Worm (Caenorhabditis elegans): Measurements from ENCODE around the gene Y102A5C.40.

Gene Y102A5C.40

ce11 chrV:16973338-16973737, 13.6 kb downstream of the Y102A5C.40 start:
- TF ChIP-seq lin-15B (tag; optimal IDR thresholded peaks at IDR 0.05) (no peak), nhr-20 (tag; optimal IDR thresholded peaks at IDR 0.05) (no peak), unc-130 (tag; optimal IDR thresholded peaks at IDR 0.05) (no peak)

ce11 chrV:16972134-16972533, 14.8 kb downstream of the Y102A5C.40 start, which contains the start of gene srh-119:
Gene srh-119, plus strand, starts transcription at chrV:16972434.
- TF ChIP-seq mdl-1 (tag; optimal IDR thresholded peaks at IDR 0.05) (no peak), sptf-1 (tag; optimal IDR thresholded peaks at IDR 0.05) (no peak), tlp-1 (tag; optimal IDR thresholded peaks at IDR 0.05) (no peak), aha-1 (tag; optimal IDR thresholded peaks at IDR 0.05) (no peak), unc-86 (tag; optimal IDR thresholded peaks at IDR 0.05) (no peak), ceh-63 (GFP tag; optimal IDR thresholded peaks at IDR 0.05) (no peak), zip-4 (GFP tag; optimal IDR thresholded peaks at IDR 0.05) (no peak), ets-5 (GFP tag; IDR thresholded peaks at IDR 0.05) (no peak), nhr-90 (tag; optimal IDR thresholded peaks at IDR 0.05; ENCODE audit: poor library complexity) (no peak), unc-30 (tag; optimal IDR thresholded peaks at IDR 0.05) (no peak), sox-4 (tag; optimal IDR thresholded peaks at IDR 0.05) (no peak), skn-1 (tag; optimal IDR thresholded peaks at IDR 0.05) (no peak), nhr-237 (tag; optimal IDR thresholded peaks at IDR 0.05) (no peak), sup-37 (GFP tag; optimal IDR thresholded peaks at IDR 0.05) (no peak), fkh-10 (GFP tag; optimal IDR thresholded peaks at IDR 0.05) (no peak), nhr-11 (tag; optimal IDR thresholded peaks at IDR 0.05) (no peak)

ce11 chrV:16966636-16967035, 20.3 kb downstream of the Y102A5C.40 start, which contains the start of gene fbxa-90:
Gene fbxa-90, plus strand, starts transcription at chrV:16966814.
- TF ChIP-seq dpl-1 (GFP tag; optimal IDR thresholded peaks at IDR 0.05) (peak in 2 of 3 experiments; percentile 27 to 31), unc-86 (tag; optimal IDR thresholded peaks at IDR 0.05) (no peak), skn-1 (tag; optimal IDR thresholded peaks at IDR 0.05) (peak; percentile 15), efl-1 (optimal IDR thresholded peaks at IDR 0.05) (peak; percentile 29 to 64), efl-1 (GFP tag; optimal IDR thresholded peaks at IDR 0.05 in 1 of 2) (peak in 1 of 2 experiments; percentile 94), lin-35 (GFP tag; optimal IDR thresholded peaks at IDR 0.05) (peak in 1 of 2 experiments; percentile 54)

DNA sequence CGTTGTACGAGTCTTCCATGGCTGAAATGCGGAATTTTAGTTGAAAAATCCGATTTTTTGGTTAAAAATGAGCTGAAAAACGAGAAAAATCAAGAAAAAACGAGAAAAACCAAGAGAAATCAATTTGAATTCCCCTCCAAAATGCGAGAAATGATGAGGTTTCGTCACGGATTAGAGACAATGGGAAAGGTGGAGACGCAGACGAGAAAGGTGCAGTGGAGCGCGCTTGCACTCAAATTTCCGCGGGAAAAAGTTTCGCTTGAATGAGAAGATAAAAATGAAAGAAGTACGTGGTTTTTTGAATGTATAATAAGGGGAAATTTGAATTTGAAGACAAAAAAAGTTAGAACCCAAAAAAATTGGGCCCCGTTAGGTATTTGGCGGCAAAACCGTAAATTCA, 21.3 kb downstream of the Y102A5C.40 start, which contains the start of gene efl-1:
efl-1 (minus strand) TSS at position 21 of the 400 bp plus-strand sequence.
- TF ChIP-seq mdl-1 (tag; optimal IDR thresholded peaks at IDR 0.05) (peak in 1 of 2 experiments; percentile 78), pqm-1 (tag; optimal IDR thresholded peaks at IDR 0.05) (no peak), unc-98 (GFP tag; IDR thresholded peaks at IDR 0.05) (peak; percentile 77), unc-30 (tag; optimal IDR thresholded peaks at IDR 0.05) (no peak), fkh-4 (tag; optimal IDR thresholded peaks at IDR 0.05; ENCODE audit: borderline replicate concordance) (peak; percentile 68), ama-1 (optimal IDR thresholded peaks at IDR 0.05) (no peak), unc-62 (GFP tag; optimal IDR thresholded peaks at IDR 0.05) (peak; percentile 49), egl-13 (tag; optimal IDR thresholded peaks at IDR 0.05) (peak; percentile 90), lin-15B (tag; optimal IDR thresholded peaks at IDR 0.05) (peak; percentile 89), dsc-1 (tag; optimal IDR thresholded peaks at IDR 0.05) (peak; percentile 96), irx-1 (tag; optimal IDR thresholded peaks at IDR 0.05) (peak; percentile 91), pax-3 (tag; optimal IDR thresholded peaks at IDR 0.05) (peak; percentile 87), tlp-1 (tag; optimal IDR thresholded peaks at IDR 0.05) (no peak), lin-13 (GFP tag; optimal IDR thresholded peaks at IDR 0.05) (peak; percentile 91), alr-1 (tag; optimal IDR thresholded peaks at IDR 0.05; ENCODE audit: borderline replicate concordance) (no peak), ceh-82 (tag; optimal IDR thresholded peaks at IDR 0.05) (peak; percentile 80 to 96 (median 94)), egl-27 (tag; optimal IDR thresholded peaks at IDR 0.05) (no peak), nhr-237 (tag; optimal IDR thresholded peaks at IDR 0.05) (peak; percentile 88), sptf-1 (tag; optimal IDR thresholded peaks at IDR 0.05) (no peak), nhr-12 (tag; optimal IDR thresholded peaks at IDR 0.05) (no peak), lin-39 (tag; optimal IDR thresholded peaks at IDR 0.05) (peak; percentile 82), vab-15 (tag; optimal IDR thresholded peaks at IDR 0.05) (peak; percentile 51), pag-3 (tag; optimal IDR thresholded peaks at IDR 0.05; ENCODE audit: borderline replicate concordance, insufficient read depth) (no peak), rnt-1 (tag; optimal IDR thresholded peaks at IDR 0.05) (peak; percentile 97), snpc-4 (tag; optimal IDR thresholded peaks at IDR 0.05) (peak; percentile 95), skn-1 (tag; optimal IDR thresholded peaks at IDR 0.05) (peak; percentile 94), nhr-76 (tag; optimal IDR thresholded peaks at IDR 0.05) (no peak), C34B4.2 (tag; optimal IDR thresholded peaks at IDR 0.05) (peak; percentile 38), hpl-2 (GFP tag; optimal IDR thresholded peaks at IDR 0.05) (no peak), zag-1 (tag; optimal IDR thresholded peaks at IDR 0.05) (peak; percentile 8), C16A3.4 (tag; optimal IDR thresholded peaks at IDR 0.05) (peak; percentile 85), unc-86 (tag; optimal IDR thresholded peaks at IDR 0.05) (peak; percentile 92)

All from whole organism, L1 larva.